Fruit fly (Drosophila melanogaster): ENCODE data around the gene CG10132.

- no peak for TF ChIP-seq Gug (GFP tag; IDR thresholded peaks at IDR 0.05)
- no peak for TF ChIP-seq Ets96B (tag; optimal IDR thresholded peaks at IDR 0.05)
- TF ChIP-seq CG7368 (GFP tag; optimal IDR thresholded peaks at IDR 0.05), result no peak
- no peak for TF ChIP-seq CG6792 (GFP tag; optimal IDR thresholded peaks at IDR 0.05)
- TF ChIP-seq Ets21C (GFP tag; optimal IDR thresholded peaks at IDR 0.05), result no peak
- TF ChIP-seq Hr39 (GFP tag; optimal IDR thresholded peaks at IDR 0.05), result no peak
- TF ChIP-seq Sox102F (GFP tag; optimal IDR thresholded peaks at IDR 0.05), result no peak
- no peak for TF ChIP-seq CG34406 (GFP tag; optimal IDR thresholded peaks at IDR 0.05)
- no peak for TF ChIP-seq Blimp-1 (GFP tag; optimal IDR thresholded peaks at IDR 0.05)
- no peak for TF ChIP-seq CG8632 (GFP tag; optimal IDR thresholded peaks at IDR 0.05)
Observed at dm6 chr2L:19516062-19516461, 2.6 kb upstream of the CG10132 start.
